Worm (Caenorhabditis elegans) whole organism, mixed stage, embryonic: Measurements from ENCODE around the gene mtpn-1.

Experiments
- cnd-1 ChIP-seq: fragments of 200-800 bp; sonication (Bioruptor generic); optimal IDR thresholded peaks from 2 replicates; lab custom pipeline; 2018; ENCODE audit warnings: mild to moderate bottlenecking, missing genetic modification characterization, missing compliant biosample characterization
- mep-1 ChIP-seq: fragments of 150-350 bp; optimal IDR thresholded peaks from 2 replicates; lab custom pipeline; 2017; ENCODE audit warnings: missing biosample characterization, missing genetic modification reagents, missing genetic modification characterization, inconsistent platforms
- nhr-76 ChIP-seq: sonication (generic microtip); optimal IDR thresholded peaks from 2 replicates; lab custom pipeline; 2017; ENCODE audit warnings: missing biosample characterization, missing genetic modification characterization
- snpc-4 ChIP-seq: fragments of 150-350 bp; optimal IDR thresholded peaks from 2 replicates; lab custom pipeline; 2014; ENCODE audit warnings: missing biosample characterization, missing genetic modification characterization
- unc-39 ChIP-seq: fragments of 150-350 bp; optimal IDR thresholded peaks from 2 replicates; lab custom pipeline; 2014; ENCODE audit warnings: missing biosample characterization, missing genetic modification characterization
- unc-62 ChIP-seq: fragments of 150-350 bp; optimal IDR thresholded peaks from 2 replicates; lab custom pipeline; 2014; ENCODE audit warnings: missing biosample characterization, missing genetic modification reagents, missing genetic modification characterization
- ztf-11 ChIP-seq: fragments of 150-350 bp; optimal IDR thresholded peaks from 2 replicates; lab custom pipeline; 2014; ENCODE audit warnings: missing biosample characterization, missing genetic modification characterization

DNA sequence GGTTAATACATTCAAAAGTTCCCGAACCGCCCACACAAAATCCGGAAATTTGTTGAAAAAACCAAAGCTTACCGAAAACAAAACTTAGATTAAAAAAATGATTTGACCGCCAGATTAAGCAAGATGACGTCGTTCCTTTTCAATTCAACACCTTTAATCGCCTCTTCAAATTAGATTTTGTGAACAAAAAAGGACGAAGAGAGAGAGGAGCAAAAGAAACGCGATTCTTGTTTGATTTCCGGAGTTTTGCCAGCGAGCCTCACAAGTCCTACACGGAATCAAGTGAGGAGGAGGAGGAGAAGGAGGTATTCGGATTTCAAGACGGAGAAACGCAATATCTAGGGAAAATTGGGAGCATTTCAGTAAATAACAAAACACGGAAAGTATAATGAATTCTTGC lies 50.2 kb downstream of the mtpn-1 start:
- TF ChIP-seq snpc-4 (tag; lab: Kevin White, UChicago) (no peak), unc-39 (tag; lab: Kevin White, UChicago) (no peak), unc-62 (GFP tag; lab: Kevin White, UChicago) (no peak), mep-1 (no peak), ztf-11 (tag; lab: Kevin White, UChicago) (no peak), nhr-76 (no peak), cnd-1 (no peak)
